Fruit fly (Drosophila melanogaster): ENCODE results near the gene CG31751.
A peak's percentile ranks its signal among the peaks of the same experiment; 100 is the strongest.

The CG31751 gene

dm6 chr2L:18707844-18708238, 30.8 kb downstream of the CG31751 start (continued):
- TF ChIP-seq pb (GFP tag; optimal IDR thresholded peaks at IDR 0.05) (no peak), Mad (GFP tag; optimal IDR thresholded peaks at IDR 0.05) (no peak), CG1792 (GFP tag; optimal IDR thresholded peaks at IDR 0.05) (no peak), sim (GFP tag; IDR thresholded peaks at IDR 0.05) (no peak), CG9437 (GFP tag; optimal IDR thresholded peaks at IDR 0.05) (no peak), CG10959 (GFP tag; IDR thresholded peaks at IDR 0.05) (no peak), hkb (optimal IDR thresholded peaks at IDR 0.05) (no peak), hkb (GFP tag; IDR thresholded peaks at IDR 0.05) (peak; percentile 45; the same call in 1 of the 2 replicates), Mes4 (GFP tag; optimal IDR thresholded peaks at IDR 0.05) (no peak), ind (GFP tag; optimal IDR thresholded peaks at IDR 0.05) (peak; percentile 33), gce (GFP tag; IDR thresholded peaks at IDR 0.05) (no peak), CG18476 (GFP tag; optimal IDR thresholded peaks at IDR 0.05) (no peak), Hr51 (GFP tag; optimal IDR thresholded peaks at IDR 0.05) (peak in 1 of 2 experiments; percentile 26), hb (GFP tag; IDR thresholded peaks at IDR 0.05; ENCODE audit: partially characterized antibody) (no peak), hth (optimal IDR thresholded peaks at IDR 0.05) (no peak), CG14860 (GFP tag; IDR thresholded peaks at IDR 0.05; ENCODE audit: partially characterized antibody) (no peak), fu2 (GFP tag; optimal IDR thresholded peaks at IDR 0.05) (no peak), Lhr (GFP tag; optimal IDR thresholded peaks at IDR 0.05) (no peak), Hr78 (GFP tag; optimal IDR thresholded peaks at IDR 0.05) (no peak), Dref (GFP tag; IDR thresholded peaks at IDR 0.05) (no peak), CG7963 (GFP tag; IDR thresholded peaks at IDR 0.05; ENCODE audit: partially characterized antibody) (no peak), jumu (GFP tag; optimal IDR thresholded peaks at IDR 0.05) (no peak), odd (GFP tag; optimal IDR thresholded peaks at IDR 0.05) (no peak), psq (GFP tag; optimal IDR thresholded peaks at IDR 0.05) (no peak), CG6791 (GFP tag; IDR thresholded peaks at IDR 0.05; ENCODE audit: partially characterized antibody) (no peak), ken (GFP tag; IDR thresholded peaks at IDR 0.05) (no peak; the same call in 2 of the 3 replicates), CG2116 (GFP tag; optimal IDR thresholded peaks at IDR 0.05) (no peak), pros (GFP tag; optimal IDR thresholded peaks at IDR 0.05) (no peak), ase (GFP tag; IDR thresholded peaks at IDR 0.05) (no peak), Trl (optimal IDR thresholded peaks at IDR 0.05) (no peak), Trl (GFP tag; optimal IDR thresholded peaks at IDR 0.05) (peak; percentile 12), chif (GFP tag; optimal IDR thresholded peaks at IDR 0.05) (no peak), caup (GFP tag; optimal IDR thresholded peaks at IDR 0.05; ENCODE audit: severe bottlenecking) (peak; percentile 24), CG6654 (GFP tag; optimal IDR thresholded peaks at IDR 0.05) (no peak), CG10366 (GFP tag; IDR thresholded peaks at IDR 0.05) (peak; percentile 32), CG1233 (GFP tag; optimal IDR thresholded peaks at IDR 0.05) (no peak), CG3847 (GFP tag; IDR thresholded peaks at IDR 0.05) (no peak), zfh2 (GFP tag; optimal IDR thresholded peaks at IDR 0.05) (peak; percentile 9), slp2 (GFP tag; optimal IDR thresholded peaks at IDR 0.05) (no peak), da (GFP tag; optimal IDR thresholded peaks at IDR 0.05) (no peak), aop (GFP tag; IDR thresholded peaks at IDR 0.05) (no peak), CG13424 (tag; optimal IDR thresholded peaks at IDR 0.05) (no peak), ftz-f1 (GFP tag; optimal IDR thresholded peaks at IDR 0.05) (no peak), hbn (GFP tag; IDR thresholded peaks at IDR 0.05; ENCODE audit: partially characterized antibody) (no peak), Vsx1 (GFP tag; optimal IDR thresholded peaks at IDR 0.05) (no peak), bowl (GFP tag; IDR thresholded peaks at IDR 0.05) (no peak), zfh1 (GFP tag; IDR thresholded peaks at IDR 0.05) (no peak; the same call in 2 of the 3 replicates), BEAF-32 (GFP tag; optimal IDR thresholded peaks at IDR 0.05) (no peak), CG30020 (tag; optimal IDR thresholded peaks at IDR 0.05) (no peak), ro (GFP tag; IDR thresholded peaks at IDR 0.05) (no peak), Atf-2 (GFP tag; optimal IDR thresholded peaks at IDR 0.05) (no peak), dimm (GFP tag; IDR thresholded peaks at IDR 0.05) (no peak)

All from whole organism, embryonic.